Worm (Caenorhabditis elegans): ENCODE data around the gene F52E1.3.

DNA sequence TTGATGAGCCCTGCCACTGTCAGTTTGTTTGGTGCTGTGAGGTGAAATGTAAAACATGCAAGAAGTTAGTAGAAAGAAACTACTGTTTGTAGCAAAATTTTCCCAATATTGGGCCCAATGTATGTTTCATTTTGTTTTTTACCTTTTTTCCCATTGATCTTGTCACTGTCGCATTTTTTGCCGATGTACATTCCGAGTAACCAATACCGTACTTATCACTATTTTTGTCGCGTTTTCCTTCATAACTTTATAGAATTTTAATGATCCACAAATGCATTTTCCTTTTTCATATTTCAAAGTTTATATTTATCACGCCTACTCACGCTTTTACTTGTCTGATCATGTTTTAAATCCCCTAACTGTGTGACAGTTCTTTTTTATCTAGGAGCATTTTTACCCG, 36.8 kb upstream of the F52E1.3 start:
- TF ChIP-seq dao-5 (tag; optimal IDR thresholded peaks at IDR 0.05) (no peak), him-1 (tag; optimal IDR thresholded peaks at IDR 0.05) (no peak), W03F9.2 (tag; optimal IDR thresholded peaks at IDR 0.05) (no peak)
